Fruit fly (Drosophila melanogaster) whole organism, adult: ENCODE results near the gene Tsr1.

Experiments
- CG7045 ChIP-seq: fragments of 200-800 bp; sonication (Bioruptor generic); optimal IDR thresholded peaks from 2 replicates; lab custom pipeline; 2017; ENCODE audit warnings: missing biosample characterization, mild to moderate bottlenecking, missing genetic modification characterization
- CG7101 ChIP-seq: fragments of 200-800 bp; sonication (Bioruptor generic); optimal IDR thresholded peaks from 2 replicates; lab custom pipeline; 2018; ENCODE audit warnings: missing biosample characterization, mild to moderate bottlenecking, missing genetic modification characterization, moderate library complexity
- Clk ChIP-seq: fragments of 200-800 bp; sonication (Bioruptor generic); optimal IDR thresholded peaks from 2 replicates; lab custom pipeline; 2017; ENCODE audit warnings: missing biosample characterization, missing genetic modification characterization
- Crg-1 ChIP-seq: fragments of 200-800 bp; sonication (Bioruptor generic); optimal IDR thresholded peaks from 2 replicates; lab custom pipeline; 2016; ENCODE audit warnings: missing biosample characterization, missing genetic modification characterization
- Mnt ChIP-seq: fragments of 200-800 bp; sonication (Bioruptor generic); optimal IDR thresholded peaks from 2 replicates; lab custom pipeline; 2016; ENCODE audit warnings: missing biosample characterization, mild to moderate bottlenecking, missing genetic modification characterization
- bab1 ChIP-seq: fragments of 200-800 bp; sonication (Bioruptor generic); optimal IDR thresholded peaks from 3 replicates; lab custom pipeline; 2019; ENCODE audit warnings: missing biosample characterization, mild to moderate bottlenecking, missing genetic modification characterization, moderate library complexity
- cic ChIP-seq: fragments of 200-800 bp; sonication (Bioruptor generic); optimal IDR thresholded peaks from 2 replicates; lab custom pipeline; 2017; ENCODE audit warnings: missing biosample characterization, mild to moderate bottlenecking, missing genetic modification characterization, moderate library complexity
- cnc ChIP-seq, 2 experiments: fragments of >200 bp; optimal IDR thresholded peaks; 2 replicates each; lab custom pipeline; 2017

- TF ChIP-seq CG7101 (peak; percentile 28), bab1 (no peak), Mnt (GFP tag; lab: Kevin White, UChicago) (no peak), cnc (optimal IDR thresholded peaks at IDR 0.05; lab: Kevin White, UChicago) (no peak), CG7045 (GFP tag; lab: Kevin White, UChicago) (no peak), Crg-1 (GFP tag; lab: Kevin White, UChicago) (no peak), Clk (GFP tag; lab: Kevin White, UChicago) (no peak), cic (no peak)
Observed at dm6 chr3L:21383440-21383839, 48.4 kb downstream of the Tsr1 start.
